Worm (Caenorhabditis elegans): ENCODE results near the gene cest-24.

cest-24 gene

DNA sequence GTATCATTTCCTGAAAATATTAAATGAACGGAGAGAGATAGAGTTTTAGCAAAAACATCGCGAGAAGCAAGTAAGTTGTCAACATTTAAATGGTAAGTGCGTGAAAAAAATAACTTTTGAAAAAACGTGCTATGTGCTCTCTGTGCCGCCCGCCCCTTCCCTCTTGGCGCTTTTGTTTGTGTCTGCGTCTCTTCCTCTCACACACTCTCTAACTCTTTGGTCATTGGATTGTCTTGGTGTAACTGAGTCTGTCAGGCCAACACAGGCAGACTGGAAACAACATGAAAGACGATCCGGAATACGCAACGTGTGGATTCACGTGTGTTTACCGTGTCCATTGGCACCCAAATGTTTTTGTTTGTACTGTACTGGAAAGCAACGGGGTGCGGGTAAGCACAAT is 19.4 kb downstream of the cest-24 start, which contains the start of gene T28C12.6:
Gene T28C12.6 (minus strand): TSS at position 12 of the 400 bp plus-strand sequence.
- TF ChIP-seq ceh-82 (tag; optimal IDR thresholded peaks at IDR 0.05) = no peak
- no peak for TF ChIP-seq efl-1 (optimal IDR thresholded peaks at IDR 0.05)
- TF ChIP-seq efl-1 (GFP tag; optimal IDR thresholded peaks at IDR 0.05 in 1 of 2) = peak in 1 of 2 experiments; percentile 87

DNA sequence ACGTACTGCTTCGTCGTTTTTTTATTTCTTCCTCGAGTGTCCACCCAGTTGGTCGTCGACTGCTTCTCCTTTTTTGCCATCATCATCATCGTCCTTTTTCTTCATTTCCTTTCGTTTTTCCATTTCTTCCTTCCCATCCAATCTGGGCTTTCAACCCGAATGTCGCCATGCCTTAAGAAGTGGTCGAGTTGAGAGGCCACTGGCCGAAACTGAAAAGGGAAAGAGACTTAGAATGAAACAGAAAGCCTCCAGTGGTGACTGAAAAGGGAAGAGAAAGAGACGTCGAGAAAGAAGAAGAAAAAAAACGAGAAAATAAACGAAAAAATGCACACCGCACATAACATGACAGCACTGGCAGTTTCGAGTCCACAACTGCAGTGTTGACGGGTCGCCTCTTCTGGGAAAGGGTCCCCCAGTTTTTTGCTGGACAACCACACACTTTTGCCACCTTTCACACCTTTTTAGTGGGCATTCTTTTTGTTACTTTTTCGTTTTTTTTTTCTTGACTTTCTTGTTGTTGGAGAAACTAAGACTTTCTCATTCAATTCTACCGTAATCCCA is 24.4 kb downstream of the cest-24 start:
- TF ChIP-seq fkh-8 (tag; optimal IDR thresholded peaks at IDR 0.05) (peak; percentile 1), ama-1 (optimal IDR thresholded peaks at IDR 0.05) (no peak), isw-1 (GFP tag; IDR thresholded peaks at IDR 0.05) (no peak), nhr-47 (tag; optimal IDR thresholded peaks at IDR 0.05) (peak; percentile 29), ceh-82 (tag; optimal IDR thresholded peaks at IDR 0.05) (peak in 1 of 3 experiments; percentile 38), efl-1 (optimal IDR thresholded peaks at IDR 0.05) (no peak), efl-1 (GFP tag; optimal IDR thresholded peaks at IDR 0.05 in 1 of 2) (peak in 1 of 2 experiments; percentile 83), lin-14 (GFP tag; optimal IDR thresholded peaks at IDR 0.05) (peak; percentile 89), fkh-10 (GFP tag; optimal IDR thresholded peaks at IDR 0.05) (peak; percentile 49), tbx-2 (tag; optimal IDR thresholded peaks at IDR 0.05) (peak; percentile 9), mep-1 (tag; optimal IDR thresholded peaks at IDR 0.05) (no peak), vab-15 (tag; optimal IDR thresholded peaks at IDR 0.05) (no peak), nhr-71 (tag; optimal IDR thresholded peaks at IDR 0.05) (peak; percentile 43), snu-23 (GFP tag; optimal IDR thresholded peaks at IDR 0.05) (peak; percentile 15), lsy-2 (tag; optimal IDR thresholded peaks at IDR 0.05) (peak in 1 of 2 experiments; percentile 33), Y116A8C.19 (tag; optimal IDR thresholded peaks at IDR 0.05; ENCODE audit: borderline replicate concordance) (no peak), sptf-1 (tag; optimal IDR thresholded peaks at IDR 0.05) (no peak), ets-5 (GFP tag; IDR thresholded peaks at IDR 0.05) (no peak), lin-13 (GFP tag; optimal IDR thresholded peaks at IDR 0.05) (no peak), rnt-1 (tag; optimal IDR thresholded peaks at IDR 0.05) (no peak), dpl-1 (GFP tag; optimal IDR thresholded peaks at IDR 0.05) (no peak)

DNA sequence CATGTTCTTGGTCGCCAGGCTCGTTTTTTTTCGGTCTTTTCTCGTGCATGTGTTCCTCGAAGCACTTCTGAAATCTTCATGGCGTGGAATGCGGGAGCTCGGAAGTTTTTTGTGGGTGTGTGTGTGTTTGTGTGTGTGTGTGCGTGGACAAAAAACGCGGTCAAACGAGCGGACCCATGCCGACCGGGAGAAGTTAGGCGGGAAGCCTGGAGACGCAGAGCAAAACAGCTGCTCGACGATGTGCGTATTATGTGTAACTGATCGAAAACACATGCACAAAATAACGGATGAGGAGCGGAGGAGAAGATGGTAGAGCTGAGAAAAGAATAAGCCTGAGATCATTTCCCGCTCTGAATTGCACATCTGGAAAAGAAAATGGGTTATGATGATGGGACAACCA is 25.8 kb downstream of the cest-24 start:
- TF ChIP-seq egl-13 (tag; optimal IDR thresholded peaks at IDR 0.05) (no peak), nhr-71 (tag; optimal IDR thresholded peaks at IDR 0.05) (peak; percentile 60), aha-1 (tag; optimal IDR thresholded peaks at IDR 0.05) (no peak), efl-3 (GFP tag; optimal IDR thresholded peaks at IDR 0.05) (no peak), dpl-1 (GFP tag; optimal IDR thresholded peaks at IDR 0.05) (peak in 1 of 3 experiments; percentile 2), lin-14 (GFP tag; optimal IDR thresholded peaks at IDR 0.05) (peak; percentile 83), lsy-2 (tag; optimal IDR thresholded peaks at IDR 0.05) (peak in 1 of 2 experiments; percentile 52), dsc-1 (tag; optimal IDR thresholded peaks at IDR 0.05) (peak; percentile 96), nhr-19 (GFP tag; conservative IDR thresholded peaks at IDR 0.05) (peak; percentile 17; the same call in 1 of the 2 replicates), swsn-7 (tag; optimal IDR thresholded peaks at IDR 0.05) (peak; percentile 11), mdl-1 (tag; optimal IDR thresholded peaks at IDR 0.05) (peak in 1 of 2 experiments; percentile 10), ets-5 (GFP tag; IDR thresholded peaks at IDR 0.05) (no peak), fkh-4 (tag; optimal IDR thresholded peaks at IDR 0.05; ENCODE audit: borderline replicate concordance) (peak; percentile 70), rnt-1 (tag; optimal IDR thresholded peaks at IDR 0.05) (peak; percentile 72), ceh-88 (GFP tag; IDR thresholded peaks at IDR 0.05) (no peak), mep-1 (tag; optimal IDR thresholded peaks at IDR 0.05) (peak; percentile 28), unc-130 (tag; optimal IDR thresholded peaks at IDR 0.05) (peak; percentile 15), snu-23 (GFP tag; optimal IDR thresholded peaks at IDR 0.05) (peak; percentile 32)

DNA sequence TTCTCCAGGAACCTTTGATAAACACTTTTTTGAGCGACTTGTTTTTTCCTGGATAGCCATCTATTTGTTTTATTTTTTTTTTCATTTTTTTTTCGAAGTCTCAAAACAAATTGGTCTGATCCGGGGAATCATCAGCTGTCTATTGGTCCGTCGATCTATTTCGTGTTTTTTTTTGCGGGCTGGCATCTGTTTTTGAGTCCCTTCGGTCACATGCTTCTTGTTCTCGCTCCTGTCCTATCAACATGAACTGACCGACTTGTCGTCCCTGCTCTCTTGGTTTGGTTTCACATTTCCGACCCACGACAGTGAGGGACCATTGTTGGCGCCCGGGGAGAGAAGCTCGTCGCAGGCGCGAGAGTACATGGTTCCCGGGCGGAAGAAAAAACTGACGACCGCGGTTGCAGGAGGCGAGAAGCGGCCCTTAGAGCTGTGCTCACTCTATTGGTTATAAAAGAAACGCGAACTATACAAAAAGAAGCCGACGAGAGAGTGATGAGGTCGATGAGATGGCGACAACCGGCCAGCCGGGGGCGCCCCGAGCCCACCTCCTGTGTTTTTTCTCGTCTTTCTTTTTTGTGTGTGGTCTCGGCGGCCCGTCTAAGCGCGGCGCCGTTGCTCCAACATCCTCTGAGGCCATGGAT is 27.9 kb downstream of the cest-24 start:
- TF ChIP-seq nhr-71 (tag; optimal IDR thresholded peaks at IDR 0.05) (peak; percentile 39), lin-14 (GFP tag; optimal IDR thresholded peaks at IDR 0.05) (peak; percentile 57), nhr-19 (GFP tag; conservative IDR thresholded peaks at IDR 0.05) (0 out of 2 replicates have a peak, but pooled peaks have one; percentile 3), fkh-4 (tag; optimal IDR thresholded peaks at IDR 0.05; ENCODE audit: borderline replicate concordance) (no peak), dsc-1 (tag; optimal IDR thresholded peaks at IDR 0.05) (peak; percentile 57), lsy-2 (tag; optimal IDR thresholded peaks at IDR 0.05) (peak in 1 of 2 experiments; percentile 7), ceh-63 (GFP tag; optimal IDR thresholded peaks at IDR 0.05) (no peak), rnt-1 (tag; optimal IDR thresholded peaks at IDR 0.05) (peak; percentile 67)

Measured in whole organism, L1 larva.